Worm (Caenorhabditis elegans) whole organism, late embryonic: ENCODE results near the gene F38A1.11.

Experiments
- dmd-4 ChIP-seq: sonication (generic microtip); optimal IDR thresholded peaks from 2 replicates; lab custom pipeline; 2016; ENCODE audit warnings: borderline replicate concordance, missing genetic modification characterization, missing compliant biosample characterization
- ref-2 ChIP-seq: sonication (generic microtip); optimal IDR thresholded peaks from 2 replicates; lab custom pipeline; 2016; ENCODE audit warnings: missing genetic modification characterization, missing compliant biosample characterization
- ztf-16 ChIP-seq: sonication (generic microtip); optimal IDR thresholded peaks from 2 replicates; lab custom pipeline; 2017; ENCODE audit warnings: missing genetic modification characterization, missing compliant biosample characterization

DNA sequence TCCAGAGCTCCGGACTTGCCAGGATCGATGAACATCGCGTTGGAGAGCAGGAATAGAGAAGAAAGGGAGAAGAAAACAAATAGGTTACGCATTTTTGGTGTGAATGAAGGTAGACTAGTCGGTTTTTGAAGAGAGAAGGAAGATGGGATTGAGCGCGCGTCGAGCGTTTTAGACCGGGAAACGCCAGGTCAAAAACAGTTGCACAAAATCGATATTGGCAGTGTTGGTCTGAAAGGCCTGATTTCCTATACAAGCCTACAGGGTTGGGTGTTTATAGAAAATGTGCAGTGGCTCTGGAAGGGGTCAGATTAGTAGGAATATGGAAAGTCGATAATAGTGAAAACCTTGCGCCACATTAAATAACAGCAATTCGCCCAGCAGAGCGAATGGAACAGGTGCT, 42.3 kb upstream of the F38A1.11 start, which contains the start of gene dsl-2:
- no peak for TF ChIP-seq ref-2
- no peak for TF ChIP-seq dmd-4 (tag; lab: Kevin White, UChicago)
- no peak for TF ChIP-seq ztf-16 (tag; lab: Kevin White, UChicago)
